Fruit fly (Drosophila melanogaster): ENCODE results near the gene Arl4.

Arl4 gene

dm6 chr4:128884-129457 lies 50.2 kb downstream of the Arl4 start:
- TF ChIP-seq psq (optimal IDR thresholded peaks at IDR 0.05) (no peak), ttk (optimal IDR thresholded peaks at IDR 0.05) (no peak), Myc (optimal IDR thresholded peaks at IDR 0.05) (no peak), insv (optimal IDR thresholded peaks at IDR 0.05) (no peak), h (optimal IDR thresholded peaks at IDR 0.05) (no peak), Sin3A (optimal IDR thresholded peaks at IDR 0.05) (no peak)
